Fruit fly (Drosophila melanogaster): ENCODE measurements around the gene CG6144.

Gene CG6144

dm6 chr2L:10519225-10519624 is 30.7 kb downstream of the CG6144 start (continued):
- TF ChIP-seq chinmo (GFP tag; IDR thresholded peaks at IDR 0.05; ENCODE audit: partially characterized antibody) = no peak
- TF ChIP-seq nerfin-2 (GFP tag; IDR thresholded peaks at IDR 0.05; ENCODE audit: partially characterized antibody) = no peak
- TF ChIP-seq Hr3 (GFP tag; optimal IDR thresholded peaks at IDR 0.05) = peak; percentile 36
- TF ChIP-seq grn (GFP tag; optimal IDR thresholded peaks at IDR 0.05) = peak; percentile 24
- no peak for TF ChIP-seq hbn (GFP tag; IDR thresholded peaks at IDR 0.05; ENCODE audit: partially characterized antibody)
- TF ChIP-seq CG4730 (GFP tag; IDR thresholded peaks at IDR 0.05) = 0 out of 2 replicates have a peak, but pooled peaks have one; percentile 32
- TF ChIP-seq CG17912 (GFP tag; optimal IDR thresholded peaks at IDR 0.05) = no peak
- peak; percentile 37; the same call in 1 of the 2 replicates for TF ChIP-seq CG14667 (GFP tag; IDR thresholded peaks at IDR 0.05)
- peak; percentile 68 for TF ChIP-seq CG15269 (tag; optimal IDR thresholded peaks at IDR 0.05)
- peak; percentile 10 for TF ChIP-seq CG7786 (GFP tag; optimal IDR thresholded peaks at IDR 0.05)
- TF ChIP-seq dpn (GFP tag; optimal IDR thresholded peaks at IDR 0.05) = peak; percentile 35 to 58
- peak; percentile 74 for TF ChIP-seq Xrp1 (GFP tag; IDR thresholded peaks at IDR 0.05)
- TF ChIP-seq CG10267 (tag; optimal IDR thresholded peaks at IDR 0.05) = peak; percentile 36
- peak; percentile 4; the same call in 1 of the 2 replicates for TF ChIP-seq Ravus (GFP tag; IDR thresholded peaks at IDR 0.05)
- peak; percentile 24; the same call in 1 of the 3 replicates for TF ChIP-seq so (GFP tag; IDR thresholded peaks at IDR 0.05)
- TF ChIP-seq ab (GFP tag; optimal IDR thresholded peaks at IDR 0.05) = no peak
- peak; percentile 69 for TF ChIP-seq dmrt99B (tag; optimal IDR thresholded peaks at IDR 0.05)
- peak; percentile 26; the same call in 1 of the 2 replicates for TF ChIP-seq Taf1 (GFP tag; IDR thresholded peaks at IDR 0.05)
- no peak for TF ChIP-seq jigr1 (GFP tag; IDR thresholded peaks at IDR 0.05)
- TF ChIP-seq CG2678 (tag; optimal IDR thresholded peaks at IDR 0.05) = peak; percentile 83
- TF ChIP-seq CG31388 (GFP tag; optimal IDR thresholded peaks at IDR 0.05) = no peak
- TF ChIP-seq gsb-n (tag; optimal IDR thresholded peaks at IDR 0.05) = peak; percentile 12
- no peak for TF ChIP-seq fd102C (GFP tag; optimal IDR thresholded peaks at IDR 0.05)
- TF ChIP-seq pros (GFP tag; optimal IDR thresholded peaks at IDR 0.05) = no peak
- no peak for TF ChIP-seq sima (GFP tag; optimal IDR thresholded peaks at IDR 0.05)
- no peak for TF ChIP-seq CG15696 (tag; optimal IDR thresholded peaks at IDR 0.05)
- TF ChIP-seq CG14441 (GFP tag; IDR thresholded peaks at IDR 0.05) = peak; percentile 79
- TF ChIP-seq CG6654 (GFP tag; optimal IDR thresholded peaks at IDR 0.05) = no peak
- TF ChIP-seq CG12104 (GFP tag; optimal IDR thresholded peaks at IDR 0.05) = peak; percentile 29
- peak; percentile 34 for TF ChIP-seq CG10209 (GFP tag; optimal IDR thresholded peaks at IDR 0.05)
- no peak for TF ChIP-seq CG11085 (GFP tag; IDR thresholded peaks at IDR 0.05)
- TF ChIP-seq CG4282 (GFP tag; optimal IDR thresholded peaks at IDR 0.05) = no peak
- no peak for TF ChIP-seq Elba2 (GFP tag; optimal IDR thresholded peaks at IDR 0.05)
- TF ChIP-seq kni (GFP tag; optimal IDR thresholded peaks at IDR 0.05) = no peak
- no peak for TF ChIP-seq Hr39 (optimal IDR thresholded peaks at IDR 0.05)
- no peak for TF ChIP-seq CG34224 (GFP tag; IDR thresholded peaks at IDR 0.05; ENCODE audit: partially characterized antibody)
- peak; percentile 47 for TF ChIP-seq CG9817 (tag; optimal IDR thresholded peaks at IDR 0.05)
- TF ChIP-seq CG11504 (tag; optimal IDR thresholded peaks at IDR 0.05) = peak; percentile 76
- no peak for TF ChIP-seq mld (GFP tag; IDR thresholded peaks at IDR 0.05; ENCODE audit: partially characterized antibody)
- no peak for TF ChIP-seq vfl (GFP tag; optimal IDR thresholded peaks at IDR 0.05)
- TF ChIP-seq CG5180 (GFP tag; optimal IDR thresholded peaks at IDR 0.05) = peak; percentile 15
- TF ChIP-seq Nf-YC (tag; optimal IDR thresholded peaks at IDR 0.05) = no peak
- peak; percentile 25 for TF ChIP-seq CG31365 (tag; optimal IDR thresholded peaks at IDR 0.05)
- TF ChIP-seq hth (optimal IDR thresholded peaks at IDR 0.05) = no peak
- no peak for TF ChIP-seq CG16815 (GFP tag; optimal IDR thresholded peaks at IDR 0.05)
- peak; percentile 50 for TF ChIP-seq org-1 (GFP tag; optimal IDR thresholded peaks at IDR 0.05)
- no peak for TF ChIP-seq CG3838 (GFP tag; optimal IDR thresholded peaks at IDR 0.05)
- no peak for TF ChIP-seq fd64A (GFP tag; optimal IDR thresholded peaks at IDR 0.05)
- TF ChIP-seq CG9876 (GFP tag; optimal IDR thresholded peaks at IDR 0.05) = no peak
- TF ChIP-seq CG16863 (GFP tag; optimal IDR thresholded peaks at IDR 0.05) = no peak
- no peak for TF ChIP-seq Bgb (GFP tag; IDR thresholded peaks at IDR 0.05; ENCODE audit: partially characterized antibody)

Measured in whole organism, embryonic.